Fruit fly (Drosophila melanogaster): Measurements from ENCODE around the gene CG4822.

The CG4822 gene

DNA sequence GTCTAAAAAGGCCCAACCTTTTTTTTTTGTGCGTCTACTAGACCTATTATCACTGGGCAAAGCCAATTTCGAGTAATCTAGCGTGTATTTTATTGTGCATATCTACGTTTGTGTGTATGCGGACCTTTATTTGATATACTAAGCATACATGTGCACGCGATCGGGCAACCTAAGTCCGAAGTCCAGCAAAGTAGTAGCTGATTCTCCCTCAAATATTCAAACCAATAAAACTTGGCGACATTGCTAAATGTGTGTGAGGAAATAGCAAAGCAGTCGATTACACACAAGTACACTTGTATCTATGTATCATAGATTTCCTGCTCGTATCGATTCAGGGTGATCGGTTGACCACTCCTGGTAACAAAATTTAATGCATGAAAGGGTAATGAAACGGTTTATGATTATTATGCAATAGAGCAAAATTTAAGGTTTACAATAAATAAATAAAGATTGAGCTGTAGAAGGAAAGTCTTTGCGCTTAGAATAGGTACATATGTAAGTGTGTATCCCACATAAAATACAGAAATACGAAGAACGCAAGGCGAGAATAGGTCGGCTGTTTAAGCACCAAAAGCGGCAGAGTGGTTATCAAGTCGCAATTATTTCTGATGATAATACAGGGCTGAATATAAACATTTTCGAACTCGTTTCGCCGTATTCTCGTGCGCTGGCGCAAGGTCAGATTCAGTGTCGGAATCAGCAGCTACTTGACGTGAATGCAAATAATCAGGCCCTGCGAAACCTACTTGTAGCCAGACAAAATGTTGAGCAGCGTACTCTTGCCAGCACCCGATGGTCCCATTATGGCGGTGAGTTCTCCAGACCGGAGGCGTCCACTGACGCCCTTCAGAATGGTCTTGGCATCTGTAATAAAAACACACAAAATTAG, 4.1 kb upstream of the CG4822 start (continued):
- TF ChIP-seq Awh (GFP tag; IDR thresholded peaks at IDR 0.05) = no peak
- TF ChIP-seq CG11093 (GFP tag; IDR thresholded peaks at IDR 0.05) = no peak
- TF ChIP-seq eve (GFP tag; optimal IDR thresholded peaks at IDR 0.05) = peak in 1 of 2 experiments; percentile 81
- peak; percentile 11 for TF ChIP-seq grn (GFP tag; optimal IDR thresholded peaks at IDR 0.05)
- TF ChIP-seq HmgD (GFP tag; optimal IDR thresholded peaks at IDR 0.05) = no peak
- peak; percentile 59 for TF ChIP-seq CG12769 (tag; optimal IDR thresholded peaks at IDR 0.05)
- peak; percentile 35 for TF ChIP-seq cwo (GFP tag; optimal IDR thresholded peaks at IDR 0.05)
- peak; percentile 59 for TF ChIP-seq CG13296 (GFP tag; optimal IDR thresholded peaks at IDR 0.05)
- TF ChIP-seq Side (GFP tag; optimal IDR thresholded peaks at IDR 0.05) = no peak
- no peak for TF ChIP-seq pita (GFP tag; optimal IDR thresholded peaks at IDR 0.05)
- peak; percentile 24 for TF ChIP-seq cg (GFP tag; optimal IDR thresholded peaks at IDR 0.05)
- TF ChIP-seq exex (tag; optimal IDR thresholded peaks at IDR 0.05) = peak; percentile 90
- TF ChIP-seq CG18599 (GFP tag; optimal IDR thresholded peaks at IDR 0.05) = peak; percentile 17
- no peak for TF ChIP-seq CG16863 (GFP tag; optimal IDR thresholded peaks at IDR 0.05)
- no peak for TF ChIP-seq CG2199 (GFP tag; IDR thresholded peaks at IDR 0.05)
- no peak for TF ChIP-seq odd (GFP tag; optimal IDR thresholded peaks at IDR 0.05)
- TF ChIP-seq CG10543 (GFP tag; optimal IDR thresholded peaks at IDR 0.05) = peak; percentile 25
- peak; percentile 84 for TF ChIP-seq CG34376 (GFP tag; optimal IDR thresholded peaks at IDR 0.05)
- peak; percentile 48 for TF ChIP-seq lab (GFP tag; optimal IDR thresholded peaks at IDR 0.05)
- no peak for TF ChIP-seq org-1 (GFP tag; optimal IDR thresholded peaks at IDR 0.05)

DNA sequence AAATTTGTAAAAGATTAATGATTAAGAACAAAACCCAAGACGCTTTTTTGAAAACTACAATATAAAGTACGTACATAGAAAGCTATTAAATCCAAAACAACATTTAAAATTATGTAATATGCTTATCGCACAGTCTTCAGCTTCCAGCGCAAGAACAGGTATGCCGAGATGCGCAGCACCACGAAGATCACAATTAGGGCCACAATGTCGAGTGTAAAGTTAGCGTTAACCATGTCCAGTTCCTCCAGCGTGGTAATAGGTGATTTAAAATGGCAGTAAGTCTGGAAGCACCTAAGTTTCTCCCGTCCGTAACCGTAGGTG, 1.4 kb upstream of the CG4822 start:
- TF ChIP-seq Pdp1 (GFP tag; optimal IDR thresholded peaks at IDR 0.05) (peak in 1 of 2 experiments; percentile 57), ssp (GFP tag; IDR thresholded peaks at IDR 0.05) (no peak)

DNA sequence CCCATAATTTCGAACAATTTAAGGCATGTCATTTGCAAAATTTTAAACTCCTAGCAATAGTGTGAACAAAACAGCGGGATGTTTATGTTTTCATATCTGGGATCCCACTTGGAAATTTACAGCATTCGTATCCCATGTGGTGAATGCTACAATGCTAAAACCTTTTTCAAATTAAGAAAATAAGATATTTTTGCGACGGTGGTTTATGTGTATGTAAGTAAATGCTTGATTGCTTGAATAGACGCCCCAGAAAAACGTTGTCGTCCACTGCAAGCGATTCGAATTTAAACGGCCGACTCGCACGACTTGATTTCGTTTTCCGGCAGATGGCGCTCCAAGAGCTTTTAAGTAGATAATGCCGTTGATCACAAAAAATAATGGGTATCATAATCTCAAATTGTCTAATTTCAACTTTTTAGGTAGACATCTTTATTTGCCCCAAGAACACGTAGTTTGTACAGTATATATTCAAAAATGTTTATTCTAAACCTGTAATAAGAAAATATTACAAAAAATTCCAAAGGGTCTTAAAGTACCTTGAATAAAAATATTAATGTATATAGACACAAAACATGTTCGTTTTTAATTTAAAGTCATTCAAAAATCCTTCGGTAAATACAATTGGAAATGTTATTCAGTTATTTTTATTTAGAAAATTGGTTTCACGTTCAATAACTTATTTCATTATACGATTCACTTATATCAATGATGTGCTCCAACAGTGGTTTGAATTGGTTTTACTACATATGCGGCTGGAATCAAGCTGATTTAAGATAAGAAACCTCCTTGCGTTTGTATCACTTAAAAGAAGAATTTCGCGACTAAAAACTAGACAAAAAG, 833 bp upstream of the CG4822 start:
- TF ChIP-seq ranshi (GFP tag; IDR thresholded peaks at IDR 0.05) (0 out of 2 replicates have a peak, but pooled peaks have one; percentile 9), Gug (GFP tag; IDR thresholded peaks at IDR 0.05) (no peak), Myb (GFP tag; optimal IDR thresholded peaks at IDR 0.05) (peak; percentile 96), bbx (GFP tag; IDR thresholded peaks at IDR 0.05; ENCODE audit: partially characterized antibody) (peak; percentile 15; the same call in 1 of the 2 replicates), BEAF-32 (GFP tag; optimal IDR thresholded peaks at IDR 0.05) (no peak), CG12219 (GFP tag; optimal IDR thresholded peaks at IDR 0.05) (no peak), GATAe (GFP tag; conservative IDR thresholded peaks at IDR 0.05) (no peak), Six4 (GFP tag; optimal IDR thresholded peaks at IDR 0.05) (no peak), Atf-2 (GFP tag; optimal IDR thresholded peaks at IDR 0.05) (no peak), CG16813 (GFP tag; IDR thresholded peaks at IDR 0.05; ENCODE audit: partially characterized antibody) (no peak), Med (GFP tag) (peak; percentile 68), CG34224 (GFP tag; IDR thresholded peaks at IDR 0.05; ENCODE audit: partially characterized antibody) (no peak), gsb (GFP tag; IDR thresholded peaks at IDR 0.05) (no peak), sqz (GFP tag; optimal IDR thresholded peaks at IDR 0.05) (no peak), pita (GFP tag; optimal IDR thresholded peaks at IDR 0.05) (no peak), CG8478 (optimal IDR thresholded peaks at IDR 0.05) (no peak), nom (GFP tag; optimal IDR thresholded peaks at IDR 0.05) (no peak), CG17802 (tag; optimal IDR thresholded peaks at IDR 0.05) (no peak), ci (GFP tag; IDR thresholded peaks at IDR 0.05) (0 out of 3 replicates have a peak, but pooled peaks have one; percentile 6), chif (GFP tag; optimal IDR thresholded peaks at IDR 0.05) (no peak), CG2678 (tag; optimal IDR thresholded peaks at IDR 0.05) (no peak), CG6765 (GFP tag; optimal IDR thresholded peaks at IDR 0.05) (no peak), CG11560 (tag; IDR thresholded peaks at IDR 0.05) (no peak), oc (tag; optimal IDR thresholded peaks at IDR 0.05) (no peak)

Measured in whole organism, embryonic.